Fruit fly (Drosophila melanogaster) whole organism, pupa: ENCODE measurements around the gene Ir92a.
A peak's percentile ranks its signal among the peaks of the same experiment; 100 is the strongest.

ENCODE experiments used
- CG10348 ChIP-seq: fragments of 200-800 bp; sonication (Bioruptor generic); IDR thresholded peaks from 2 replicates; pipeline ENCODE4 v1.3.6; 2022; ENCODE audit warnings: missing biosample characterization, missing genetic modification characterization
- CG12605 ChIP-seq: fragments of 200-800 bp; sonication (Bioruptor generic); IDR thresholded peaks from 2 replicates; pipeline ENCODE4 v1.3.6; 2022; ENCODE audit warnings: missing biosample characterization, missing genetic modification characterization
- CG13204 ChIP-seq: fragments of 200-800 bp; sonication (Bioruptor generic); optimal IDR thresholded peaks from 2 replicates; lab custom pipeline; 2018; ENCODE audit warnings: missing biosample characterization, mild to moderate bottlenecking, missing genetic modification characterization, moderate library complexity
- CG14655 ChIP-seq: fragments of 200-800 bp; sonication (Bioruptor generic); optimal IDR thresholded peaks from 3 replicates; lab custom pipeline; 2017; ENCODE audit warnings: mild to moderate bottlenecking, missing biosample characterization, missing genetic modification reagents, missing genetic modification characterization
- CG15710 ChIP-seq: fragments of 200-800 bp; sonication (Bioruptor generic); optimal IDR thresholded peaks from 2 replicates; lab custom pipeline; 2018; ENCODE audit warnings: missing biosample characterization, mild to moderate bottlenecking, missing genetic modification characterization, moderate library complexity
- CG17806 ChIP-seq: fragments of 200-800 bp; sonication (Bioruptor generic); optimal IDR thresholded peaks from 2 replicates; lab custom pipeline; 2018; ENCODE audit warnings: missing biosample characterization, mild to moderate bottlenecking, missing genetic modification characterization, moderate library complexity
- CG32121 ChIP-seq: fragments of 200-800 bp; sonication (Bioruptor generic); IDR thresholded peaks from 2 replicates; pipeline ENCODE4 v1.3.6; 2022; ENCODE audit warnings: missing biosample characterization, missing genetic modification characterization
- CG34367 ChIP-seq: fragments of 200-800 bp; sonication (Bioruptor generic); optimal IDR thresholded peaks from 2 replicates; lab custom pipeline; 2018; ENCODE audit warnings: missing biosample characterization, mild to moderate bottlenecking, missing genetic modification characterization
- CG4496 ChIP-seq: fragments of 200-800 bp; sonication (Bioruptor generic); IDR thresholded peaks from 3 replicates; pipeline ENCODE4 v1.3.6; 2022; ENCODE audit warnings: missing biosample characterization, missing genetic modification characterization
- CG8159 ChIP-seq: fragments of 200-800 bp; sonication (Bioruptor generic); optimal IDR thresholded peaks from 3 replicates; lab custom pipeline; 2018; ENCODE audit warnings: missing biosample characterization, mild to moderate bottlenecking, missing genetic modification characterization, moderate library complexity
- CG8301 ChIP-seq: fragments of 200-800 bp; sonication (Bioruptor generic); optimal IDR thresholded peaks from 2 replicates; lab custom pipeline; 2018; ENCODE audit warnings: missing biosample characterization, mild to moderate bottlenecking, missing genetic modification characterization
- CG9948 ChIP-seq: fragments of 200-800 bp; sonication (Bioruptor generic); optimal IDR thresholded peaks from 2 replicates; lab custom pipeline; 2018; ENCODE audit warnings: missing biosample characterization, mild to moderate bottlenecking, missing genetic modification characterization, moderate library complexity
- D1 ChIP-seq: fragments of 200-800 bp; sonication (Bioruptor generic); optimal IDR thresholded peaks from 2 replicates; lab custom pipeline; 2018; ENCODE audit warnings: missing biosample characterization, mild to moderate bottlenecking, missing genetic modification characterization, moderate library complexity
- EcR ChIP-seq: fragments of 200-800 bp; sonication (Bioruptor generic); optimal IDR thresholded peaks from 3 replicates; lab custom pipeline; 2019; ENCODE audit warnings: missing biosample characterization, missing genetic modification characterization, mild to moderate bottlenecking, moderate library complexity, missing genetic modification reagents
- Ets98B ChIP-seq: fragments of 200-800 bp; sonication (Bioruptor generic); IDR thresholded peaks from 2 replicates; pipeline ENCODE4 v1.3.6; 2022; ENCODE audit warnings: missing biosample characterization, missing genetic modification characterization
- Pif1A ChIP-seq: fragments of 200-800 bp; sonication (Bioruptor generic); optimal IDR thresholded peaks from 3 replicates; lab custom pipeline; 2016; ENCODE audit warnings: missing biosample characterization, missing genetic modification characterization
- Pif1B ChIP-seq: fragments of 200-800 bp; sonication (Bioruptor generic); optimal IDR thresholded peaks from 3 replicates; lab custom pipeline; 2016; ENCODE audit warnings: missing biosample characterization, missing genetic modification characterization
- Snoo ChIP-seq: fragments of 200-800 bp; sonication (Bioruptor generic); optimal IDR thresholded peaks from 3 replicates; lab custom pipeline; 2017; ENCODE audit warnings: missing biosample characterization, mild to moderate bottlenecking, missing genetic modification characterization, inconsistent platforms
- fd96Ca ChIP-seq: fragments of 200-800 bp; sonication (Bioruptor generic); IDR thresholded peaks from 3 replicates; pipeline ENCODE4 v1.3.6; 2022; ENCODE audit warnings: missing biosample characterization, missing genetic modification characterization
- gl ChIP-seq: fragments of 200-800 bp; sonication (Bioruptor generic); optimal IDR thresholded peaks from 2 replicates; lab custom pipeline; 2018; ENCODE audit warnings: missing biosample characterization, mild to moderate bottlenecking, missing genetic modification characterization
- rn ChIP-seq: fragments of 200-800 bp; sonication (Bioruptor generic); IDR thresholded peaks from 2 replicates; pipeline ENCODE4 v1.3.6; 2022; ENCODE audit warnings: missing biosample characterization, missing genetic modification characterization

The Ir92a gene

DNA sequence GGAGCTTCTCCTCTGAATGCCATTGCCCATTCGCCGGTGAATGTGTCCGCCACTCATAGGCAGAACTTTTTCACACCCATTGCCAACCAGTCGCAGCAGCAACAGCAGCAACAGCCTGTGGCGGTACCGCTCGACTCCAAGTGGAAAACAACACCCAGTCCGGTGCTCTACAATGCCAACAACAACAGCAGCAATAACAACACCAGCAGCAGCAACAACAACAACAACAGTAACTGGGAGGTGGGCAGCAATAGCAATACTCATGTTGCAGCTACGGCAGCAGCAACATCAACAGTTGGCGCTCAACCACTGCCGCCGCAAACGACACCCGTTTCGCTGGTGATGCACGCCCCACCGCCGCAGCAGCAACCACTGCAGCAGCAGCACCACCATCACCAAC is 45.1 kb upstream of the Ir92a start:
- TF ChIP-seq CG15710 (tag; lab: Kevin White, UChicago) (no peak), CG8301 (tag; lab: Kevin White, UChicago) (no peak), fd96Ca (GFP tag; lab: Robert Waterston, UW) (no peak), CG8159 (tag; lab: Kevin White, UChicago) (no peak), Ets98B (GFP tag; lab: Robert Waterston, UW) (no peak), Pif1B (GFP tag; lab: Kevin White, UChicago) (no peak), CG9948 (tag; lab: Kevin White, UChicago) (no peak), D1 (tag; lab: Kevin White, UChicago) (no peak), CG13204 (GFP tag; lab: Kevin White, UChicago) (no peak), Pif1A (GFP tag; lab: Kevin White, UChicago) (no peak), CG34367 (no peak), CG12605 (no peak), gl (tag; lab: Kevin White, UChicago) (no peak), CG32121 (GFP tag; lab: Robert Waterston, UW) (no peak), Snoo (no peak)

DNA sequence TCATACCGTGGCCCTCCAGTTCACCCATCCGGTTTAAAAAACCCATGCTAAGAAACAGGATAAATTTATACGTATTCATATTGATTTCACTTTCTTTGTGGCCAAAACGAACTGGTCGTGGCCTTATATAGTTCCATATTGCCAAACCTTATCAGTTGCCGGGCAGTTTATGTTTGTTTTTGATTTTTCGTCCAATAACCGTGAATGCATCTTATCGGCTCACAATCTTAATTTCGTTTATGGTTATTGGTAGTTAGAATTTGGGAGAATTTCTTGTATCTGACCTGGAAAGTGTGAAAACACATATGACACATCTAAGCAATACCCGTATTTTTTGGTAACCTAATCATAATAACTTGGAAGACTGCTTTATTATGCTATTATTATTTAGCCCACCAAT is 33.9 kb upstream of the Ir92a start, which contains the start of gene CG4367:
CG4367 (minus strand) TSS at position 101 of the 400 bp plus-strand sequence.
- TF ChIP-seq CG12605, result no peak
- no peak for TF ChIP-seq Snoo

- TF ChIP-seq Snoo, result no peak
- peak; percentile 29 for TF ChIP-seq CG34367
- TF ChIP-seq rn (GFP tag; lab: Robert Waterston, UW), result no peak
- no peak for TF ChIP-seq Ets98B (GFP tag; lab: Robert Waterston, UW)
These were observed 32.9 kb upstream of the Ir92a start for dm6 chr3R:20305852-20306251.

DNA sequence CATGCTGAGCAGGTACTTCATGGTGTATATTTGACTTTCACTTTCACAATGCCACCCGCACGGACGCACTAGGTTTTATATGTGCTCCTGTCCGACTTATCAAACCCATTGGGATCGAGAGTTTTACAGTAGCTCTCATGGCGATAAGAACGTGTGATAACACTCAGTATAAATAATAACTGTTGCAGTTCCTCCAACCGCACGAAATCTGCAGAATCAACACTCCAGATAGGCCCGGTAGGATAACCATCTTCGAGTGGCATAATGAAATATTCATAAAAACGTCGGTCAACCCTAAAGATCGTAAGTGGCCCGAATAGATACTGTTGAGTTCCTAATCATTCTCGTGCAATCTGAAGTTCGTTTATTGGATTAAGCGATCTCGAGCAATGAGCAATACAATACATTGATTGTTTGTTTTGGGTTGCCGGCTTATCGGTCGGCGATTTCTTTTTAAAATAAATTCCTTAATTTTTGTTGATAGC is 31.2 kb upstream of the Ir92a start, which contains the start of gene CG4362:
CG4362 (minus strand) TSS at position 51 of the 485 bp plus-strand sequence.
- TF ChIP-seq fd96Ca (GFP tag; lab: Robert Waterston, UW) (no peak), Snoo (no peak), CG34367 (no peak), CG13204 (GFP tag; lab: Kevin White, UChicago) (no peak), EcR (GFP tag; lab: Kevin White, UChicago) (no peak), CG15710 (tag; lab: Kevin White, UChicago) (no peak), CG10348 (GFP tag; lab: Robert Waterston, UW) (no peak), Pif1B (GFP tag; lab: Kevin White, UChicago) (no peak), CG32121 (GFP tag; lab: Robert Waterston, UW) (no peak), Ets98B (GFP tag; lab: Robert Waterston, UW) (no peak), CG8301 (tag; lab: Kevin White, UChicago) (no peak), rn (GFP tag; lab: Robert Waterston, UW) (no peak), CG12605 (no peak), CG8159 (tag; lab: Kevin White, UChicago) (no peak), CG14655 (no peak), CG9948 (tag; lab: Kevin White, UChicago) (no peak), gl (tag; lab: Kevin White, UChicago) (no peak), CG17806 (tag; lab: Kevin White, UChicago) (no peak), Pif1A (GFP tag; lab: Kevin White, UChicago) (no peak), CG4496 (GFP tag; lab: Robert Waterston, UW) (no peak)

DNA sequence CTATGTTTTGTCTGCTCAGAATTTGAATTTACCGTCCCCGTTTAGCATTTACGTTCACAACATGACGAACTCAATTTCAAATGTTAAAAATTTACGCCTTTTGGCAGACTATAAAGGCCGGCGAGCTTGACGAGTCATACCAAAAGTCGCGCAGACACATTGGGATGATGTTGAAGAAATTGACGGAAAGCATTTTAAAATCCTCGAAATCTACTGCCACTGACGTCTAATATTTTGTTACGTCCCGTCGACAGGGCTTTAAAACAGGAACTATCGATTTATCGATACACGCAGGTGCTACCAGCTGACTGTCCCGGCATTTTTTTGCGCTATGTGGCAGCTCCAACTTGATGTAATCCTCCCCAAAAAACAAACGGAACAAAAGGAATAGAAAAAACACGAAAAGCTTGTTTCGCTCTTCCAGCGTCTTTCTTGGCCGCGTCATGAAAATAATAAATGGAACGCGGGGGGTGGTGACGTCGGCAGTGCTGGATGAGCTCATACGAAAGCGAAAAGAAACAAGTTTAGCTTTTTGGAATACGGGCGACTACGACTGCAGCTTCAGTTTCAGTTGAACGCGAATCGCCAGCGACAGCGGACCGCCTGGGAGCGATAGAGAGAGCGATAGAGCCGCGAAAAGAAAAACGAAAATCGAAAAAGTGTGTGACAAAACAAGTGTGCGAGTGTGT is 29.7 kb upstream of the Ir92a start, which contains the start of gene Orp8:
Orp8 (plus strand) TSS at position 373 of the 689 bp plus-strand sequence.
- TF ChIP-seq CG34367 (peak; percentile 21), CG12605 (peak; percentile 93), CG8159 (tag; lab: Kevin White, UChicago) (no peak), CG8301 (tag; lab: Kevin White, UChicago) (peak; percentile 70), Ets98B (GFP tag; lab: Robert Waterston, UW) (peak; percentile 90), rn (GFP tag; lab: Robert Waterston, UW) (no peak), CG9948 (tag; lab: Kevin White, UChicago) (no peak), CG17806 (tag; lab: Kevin White, UChicago) (peak; percentile 36), Pif1A (GFP tag; lab: Kevin White, UChicago) (peak; percentile 75), CG32121 (GFP tag; lab: Robert Waterston, UW) (peak; percentile 87), CG14655 (peak; percentile 10), Pif1B (GFP tag; lab: Kevin White, UChicago) (peak; percentile 81), CG10348 (GFP tag; lab: Robert Waterston, UW) (no peak), Snoo (peak; percentile 5), gl (tag; lab: Kevin White, UChicago) (peak; percentile 75), CG13204 (GFP tag; lab: Kevin White, UChicago) (peak; percentile 86), EcR (GFP tag; lab: Kevin White, UChicago) (peak; percentile 14), fd96Ca (GFP tag; lab: Robert Waterston, UW) (no peak), CG15710 (tag; lab: Kevin White, UChicago) (peak; percentile 12), D1 (tag; lab: Kevin White, UChicago) (no peak), CG4496 (GFP tag; lab: Robert Waterston, UW) (peak; percentile 91)
- TF ChIP-seq, all 21 proteins: peak for 15
